Fruit fly (Drosophila melanogaster) whole organism, prepupa: ENCODE results near the gene CG16813.

Experiments used
- CG10669 ChIP-seq: fragments of 200-800 bp; sonication (Bioruptor generic); optimal IDR thresholded peaks from 3 replicates; lab custom pipeline; 2018; ENCODE audit warnings: missing biosample characterization, mild to moderate bottlenecking, missing genetic modification characterization, moderate library complexity
- CG16779 ChIP-seq: fragments of 200-800 bp; sonication (Bioruptor generic); optimal IDR thresholded peaks from 3 replicates; lab custom pipeline; 2017; ENCODE audit warnings: missing biosample characterization, mild to moderate bottlenecking, missing genetic modification characterization
- CG31627 ChIP-seq: fragments of 200-800 bp; sonication (Bioruptor generic); optimal IDR thresholded peaks from 3 replicates; lab custom pipeline; 2016; ENCODE audit warnings: missing biosample characterization, missing genetic modification characterization
- CG3919 ChIP-seq: fragments of 200-800 bp; sonication (Bioruptor generic); optimal IDR thresholded peaks from 3 replicates; lab custom pipeline; 2016; ENCODE audit warnings: missing biosample characterization, missing genetic modification characterization
- CG6276 ChIP-seq: fragments of 200-800 bp; sonication (Bioruptor generic); optimal IDR thresholded peaks from 2 replicates; lab custom pipeline; 2017; ENCODE audit warnings: missing biosample characterization, mild to moderate bottlenecking, missing genetic modification characterization
- CG6808 ChIP-seq: fragments of 200-800 bp; sonication (Bioruptor generic); optimal IDR thresholded peaks from 3 replicates; lab custom pipeline; 2017; ENCODE audit warnings: missing biosample characterization, missing genetic modification characterization, mild to moderate bottlenecking, moderate library complexity, missing genetic modification reagents
- CG7368 ChIP-seq: fragments of 200-800 bp; sonication (Bioruptor generic); optimal IDR thresholded peaks from 3 replicates; lab custom pipeline; 2016; ENCODE audit warnings: missing biosample characterization, missing genetic modification characterization
- Ets21C ChIP-seq: fragments of 200-800 bp; sonication (Bioruptor generic); optimal IDR thresholded peaks from 3 replicates; lab custom pipeline; 2016; ENCODE audit warnings: missing biosample characterization, missing genetic modification characterization
- Gug ChIP-seq: fragments of 200-800 bp; sonication (Bioruptor generic); IDR thresholded peaks from 2 replicates; pipeline ENCODE4 v1.3.6; 2022; ENCODE audit warnings: missing biosample characterization, missing genetic modification characterization
- Sox102F ChIP-seq: fragments of 200-800 bp; sonication (Bioruptor generic); optimal IDR thresholded peaks from 2 replicates; lab custom pipeline; 2016; ENCODE audit warnings: missing biosample characterization, mild to moderate bottlenecking, missing genetic modification characterization
- lz ChIP-seq: fragments of 200-800 bp; sonication (Bioruptor generic); optimal IDR thresholded peaks from 3 replicates; lab custom pipeline; 2016; ENCODE audit warnings: missing biosample characterization, missing genetic modification characterization
- svp ChIP-seq: fragments of 200-800 bp; sonication (Bioruptor generic); peaks from one replicate; lab custom pipeline; 2016; ENCODE audit warnings: missing biosample characterization, missing genetic modification characterization

DNA sequence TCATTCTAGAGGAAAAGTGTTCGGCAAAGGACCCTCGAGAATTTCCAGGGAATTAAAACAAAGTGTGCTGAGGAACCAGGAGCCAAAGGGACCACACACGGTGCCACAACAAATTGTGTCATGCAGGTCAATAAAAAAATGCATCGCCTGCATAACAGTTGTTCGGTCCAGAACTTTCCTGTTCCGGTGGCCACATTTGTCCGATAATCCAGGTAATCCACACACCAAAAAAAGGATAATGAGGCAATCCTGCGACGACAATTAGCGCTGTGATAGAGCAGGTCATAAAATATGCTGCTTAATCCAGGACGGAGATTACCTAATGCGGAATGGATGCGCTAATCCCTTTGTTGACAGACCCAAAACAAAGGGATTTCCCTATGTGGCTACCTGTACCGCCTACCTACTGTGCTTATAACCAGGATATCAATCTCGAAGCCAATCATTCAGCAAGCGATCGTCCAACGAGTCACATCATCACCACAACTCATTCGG is 2.1 kb downstream of the CG16813 start, which contains the start of gene CG16815:
- TF ChIP-seq svp (GFP tag; lab: Kevin White, UChicago) = no peak
- TF ChIP-seq CG10669 (GFP tag; lab: Kevin White, UChicago) = no peak
- TF ChIP-seq CG3919 (GFP tag; lab: Kevin White, UChicago) = no peak
- TF ChIP-seq CG6276 = no peak
- TF ChIP-seq Ets21C (GFP tag; lab: Kevin White, UChicago) = no peak
- no peak for TF ChIP-seq CG16779
- TF ChIP-seq Gug (GFP tag; lab: Robert Waterston, UW) = no peak
- no peak for TF ChIP-seq CG7368 (GFP tag; lab: Kevin White, UChicago)
- TF ChIP-seq lz (GFP tag; lab: Kevin White, UChicago) = no peak
- no peak for TF ChIP-seq Sox102F (GFP tag; lab: Kevin White, UChicago)
- TF ChIP-seq CG6808 (GFP tag; lab: Kevin White, UChicago) = no peak
- no peak for TF ChIP-seq CG31627 (GFP tag; lab: Kevin White, UChicago)
